Worm (Caenorhabditis elegans): ENCODE data around the gene R07E3.7.

DNA sequence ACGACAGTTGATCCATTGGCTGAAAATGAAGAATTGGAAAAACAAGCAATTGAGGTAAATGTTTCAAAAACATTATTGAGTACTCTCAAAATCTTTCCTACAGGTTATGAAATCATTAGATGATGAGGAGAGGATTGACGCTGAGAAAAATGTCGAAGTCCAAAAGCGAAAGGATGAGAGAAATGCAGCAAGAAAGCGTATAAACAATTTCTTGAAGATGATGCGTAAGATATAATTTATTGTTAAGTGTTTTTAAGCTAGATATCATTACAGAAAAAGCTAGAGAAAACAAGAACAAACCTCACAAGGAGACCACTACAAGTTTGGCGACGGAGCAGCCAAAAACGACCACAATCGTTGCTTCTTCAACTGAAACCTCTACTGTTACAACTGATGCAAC lies 35.9 kb downstream of the R07E3.7 start:
- TF ChIP-seq tbx-2 (tag; optimal IDR thresholded peaks at IDR 0.05) (no peak), dmd-4 (tag; optimal IDR thresholded peaks at IDR 0.05; ENCODE audit: borderline replicate concordance) (no peak), unc-42 (tag; optimal IDR thresholded peaks at IDR 0.05) (no peak), ceh-18 (tag; optimal IDR thresholded peaks at IDR 0.05) (no peak), elt-4 (tag; optimal IDR thresholded peaks at IDR 0.05) (no peak), sox-4 (tag; optimal IDR thresholded peaks at IDR 0.05) (no peak)
